Worm (Caenorhabditis elegans) whole organism, L4 larva: Measurements from ENCODE around the gene srh-276.

Experiments used
- T20F7.1 ChIP-seq: fragments of 200-800 bp; sonication (Bioruptor generic); optimal IDR thresholded peaks from 2 replicates; lab custom pipeline; 2018; ENCODE audit warnings: mild to moderate bottlenecking, missing genetic modification characterization, missing compliant biosample characterization
- ceh-82 ChIP-seq: sonication (generic microtip); optimal IDR thresholded peaks from 2 replicates; lab custom pipeline; 2017; ENCODE audit warnings: missing biosample characterization, missing genetic modification characterization
- dve-1 ChIP-seq: sonication (generic microtip); optimal IDR thresholded peaks from 2 replicates; lab custom pipeline; 2017; ENCODE audit warnings: antibody characterized with exemption, mild to moderate bottlenecking, missing genetic modification characterization, missing compliant biosample characterization; ENCODE audit not compliant: insufficient read depth
- hmg-1.1 ChIP-seq: fragments of 200-800 bp; sonication (Bioruptor generic); IDR thresholded peaks from 2 replicates; pipeline ENCODE4 v1.3.6; 2022; ENCODE audit warnings: missing genetic modification reagents, missing genetic modification characterization, missing compliant biosample characterization
- lin-15B ChIP-seq: fragments of 150-350 bp; sonication (generic microtip); optimal IDR thresholded peaks from 3 replicates; lab custom pipeline; 2014; ENCODE audit warnings: missing biosample characterization, missing genetic modification characterization
- lin-29 ChIP-seq: fragments of 200-800 bp; sonication (Bioruptor generic); IDR thresholded peaks from 2 replicates; pipeline ENCODE4 v1.3.6; 2022; ENCODE audit warnings: missing genetic modification reagents, missing genetic modification characterization, missing compliant biosample characterization
- skn-1 ChIP-seq: fragments of 150-350 bp; optimal IDR thresholded peaks from 2 replicates; lab custom pipeline; 2014; ENCODE audit warnings: missing biosample characterization, missing genetic modification characterization
- unc-130 ChIP-seq: sonication (generic microtip); optimal IDR thresholded peaks from 2 replicates; lab custom pipeline; 2016; ENCODE audit warnings: missing genetic modification reagents, missing genetic modification characterization, missing compliant biosample characterization
- unc-39 ChIP-seq: sonication (generic microtip); optimal IDR thresholded peaks from 2 replicates; lab custom pipeline; 2017; ENCODE audit warnings: missing biosample characterization, missing genetic modification characterization
- zfp-2 ChIP-seq: sonication (generic microtip); optimal IDR thresholded peaks from 2 replicates; lab custom pipeline; 2016; ENCODE audit warnings: mild to moderate bottlenecking, missing genetic modification characterization, missing compliant biosample characterization

- TF ChIP-seq ceh-82 (no peak), dve-1 (tag; lab: Kevin White, UChicago) (peak; percentile 70), unc-39 (tag; lab: Kevin White, UChicago) (no peak), zfp-2 (no peak), lin-15B (no peak), lin-29 (GFP tag; lab: Robert Waterston, UW) (no peak), unc-130 (GFP tag; lab: Kevin White, UChicago) (peak; percentile 7), skn-1 (tag; lab: Kevin White, UChicago) (no peak), hmg-1.1 (GFP tag; lab: Robert Waterston, UW) (peak; percentile 60; the same call in 1 of the 2 replicates), T20F7.1 (GFP tag; lab: Kevin White, UChicago) (no peak)
These were observed 17.5 kb upstream of the srh-276 start, which contains the start of gene rpl-38 for ce11 chrV:15511613-15512216.
